3 fruit fly cellular contexts compared by ENCODE assay signal in genomic region chr3L:339072-339471, dm6.
TF ChIP-seq lines count a peak whose summit lies in the region.

No protein-coding gene starts in this region.

- TF ChIP-seq CTCF in whole organism, embryonic (GFP tag; optimal IDR thresholded peaks at IDR 0.05; lab: Kevin White, UChicago), result no peak

TF ChIP-seq in whole organism, embryonic, 481 proteins besides CTCF, POLR2A, EP300 and RAD21 (continues in another document):
- TF ChIP-seq chn (GFP tag; optimal IDR thresholded peaks at IDR 0.05; lab: Kevin White, UChicago) (no peak), ind (GFP tag; optimal IDR thresholded peaks at IDR 0.05; lab: Kevin White, UChicago) (no peak), Tbp (GFP tag; optimal IDR thresholded peaks at IDR 0.05; lab: Kevin White, UChicago) (no peak), MBD-R2 (GFP tag; IDR thresholded peaks at IDR 0.05; lab: Robert Waterston, UW) (no peak), CG33213 (GFP tag; optimal IDR thresholded peaks at IDR 0.05; lab: Kevin White, UChicago) (no peak), CG4328 (GFP tag; optimal IDR thresholded peaks at IDR 0.05; lab: Kevin White, UChicago) (no peak), sqz (GFP tag; optimal IDR thresholded peaks at IDR 0.05; lab: Kevin White, UChicago) (no peak), bbx (GFP tag; IDR thresholded peaks at IDR 0.05; lab: Robert Waterston, UW; ENCODE audit: partially characterized antibody) (no peak), Atf3 (GFP tag; optimal IDR thresholded peaks at IDR 0.05; lab: Kevin White, UChicago) (no peak), ato (GFP tag; IDR thresholded peaks at IDR 0.05; lab: Robert Waterston, UW; ENCODE audit: partially characterized antibody) (no peak), CG14441 (GFP tag; IDR thresholded peaks at IDR 0.05; lab: Robert Waterston, UW) (0 out of 2 replicates have a peak, but pooled peaks have one; percentile 10), C15 (GFP tag; IDR thresholded peaks at IDR 0.05; lab: Robert Waterston, UW) (no peak), CG4707 (GFP tag; optimal IDR thresholded peaks at IDR 0.05; lab: Kevin White, UChicago) (no peak), CG13624 (GFP tag; optimal IDR thresholded peaks at IDR 0.05; lab: Kevin White, UChicago) (no peak), Rx (GFP tag; IDR thresholded peaks at IDR 0.05; lab: Robert Waterston, UW) (no peak), CG10959 (GFP tag; IDR thresholded peaks at IDR 0.05; lab: Robert Waterston, UW) (no peak), pzg (GFP tag; optimal IDR thresholded peaks at IDR 0.05; lab: Kevin White, UChicago) (no peak), Dfd (GFP tag; optimal IDR thresholded peaks at IDR 0.05; lab: Kevin White, UChicago) (no peak), HmgZ (tag; optimal IDR thresholded peaks at IDR 0.05; lab: Kevin White, UChicago) (peak; percentile 62), CG3726 (GFP tag; IDR thresholded peaks at IDR 0.05; lab: Robert Waterston, UW) (no peak), CG11723 (GFP tag; optimal IDR thresholded peaks at IDR 0.05; lab: Kevin White, UChicago) (no peak), CG2889 (GFP tag; IDR thresholded peaks at IDR 0.05; lab: Robert Waterston, UW) (no peak), CG8281 (tag; optimal IDR thresholded peaks at IDR 0.05; lab: Kevin White, UChicago) (no peak), CG10979 (tag; optimal IDR thresholded peaks at IDR 0.05; lab: Kevin White, UChicago) (no peak), CG8765 (GFP tag; IDR thresholded peaks at IDR 0.05; lab: Robert Waterston, UW) (no peak), CG17829 (tag; optimal IDR thresholded peaks at IDR 0.05; lab: Kevin White, UChicago) (peak; percentile 4), lab (GFP tag; optimal IDR thresholded peaks at IDR 0.05; lab: Kevin White, UChicago) (peak; percentile 58), CG2120 (GFP tag; optimal IDR thresholded peaks at IDR 0.05; lab: Kevin White, UChicago) (peak; percentile 38), Dref (GFP tag; IDR thresholded peaks at IDR 0.05; lab: Robert Waterston, UW) (no peak), maf-S (GFP tag; optimal IDR thresholded peaks at IDR 0.05; lab: Kevin White, UChicago) (no peak), ash1 (GFP tag; optimal IDR thresholded peaks at IDR 0.05; lab: Kevin White, UChicago) (no peak), CG4424 (GFP tag; optimal IDR thresholded peaks at IDR 0.05; lab: Kevin White, UChicago) (no peak)

TF ChIP-seq in whole organism, prepupa, 60 proteins besides CTCF, POLR2A, EP300 and RAD21:
- TF ChIP-seq CG6163 (GFP tag; IDR thresholded peaks at IDR 0.05; lab: Robert Waterston, UW) (0 out of 3 replicates have a peak, but pooled peaks have one; percentile 13), salr (GFP tag; optimal IDR thresholded peaks at IDR 0.05; lab: Kevin White, UChicago) (no peak)

TF ChIP-seq in whole organism, wandering third instar larva, 38 proteins besides CTCF, POLR2A, EP300 and RAD21:
- TF ChIP-seq dmrt93B (GFP tag; optimal IDR thresholded peaks at IDR 0.05; lab: Kevin White, UChicago) (no peak), tai (GFP tag; optimal IDR thresholded peaks at IDR 0.05; lab: Kevin White, UChicago) (no peak), psq (GFP tag; optimal IDR thresholded peaks at IDR 0.05; lab: Kevin White, UChicago) (no peak), Sp1 (GFP tag; optimal IDR thresholded peaks at IDR 0.05; lab: Kevin White, UChicago) (peak; percentile 18), ey (GFP tag; optimal IDR thresholded peaks at IDR 0.05; lab: Kevin White, UChicago) (no peak), usp (GFP tag; optimal IDR thresholded peaks at IDR 0.05; lab: Kevin White, UChicago) (no peak), Hr78 (GFP tag; optimal IDR thresholded peaks at IDR 0.05; lab: Kevin White, UChicago) (no peak), pan (optimal IDR thresholded peaks at IDR 0.05; lab: Kevin White, UChicago) (no peak), h (GFP tag; optimal IDR thresholded peaks at IDR 0.05; lab: Kevin White, UChicago) (peak; percentile 15), fru (GFP tag; optimal IDR thresholded peaks at IDR 0.05; lab: Kevin White, UChicago) (no peak), woc (GFP tag; optimal IDR thresholded peaks at IDR 0.05; lab: Kevin White, UChicago) (no peak), Jra (GFP tag; optimal IDR thresholded peaks at IDR 0.05; lab: Kevin White, UChicago) (no peak), Myc (optimal IDR thresholded peaks at IDR 0.05; lab: Kevin White, UChicago) (no peak), Hnf4 (GFP tag; optimal IDR thresholded peaks at IDR 0.05; lab: Kevin White, UChicago) (peak; percentile 14), dsf (GFP tag; optimal IDR thresholded peaks at IDR 0.05; lab: Kevin White, UChicago; ENCODE audit: borderline replicate concordance) (no peak), rgr (GFP tag; optimal IDR thresholded peaks at IDR 0.05; lab: Kevin White, UChicago) (no peak), Vsx2 (GFP tag; optimal IDR thresholded peaks at IDR 0.05; lab: Kevin White, UChicago; ENCODE audit: partially characterized antibody) (no peak), foxo (GFP tag; optimal IDR thresholded peaks at IDR 0.05; lab: Kevin White, UChicago) (peak in 1 of 2 experiments; percentile 24), Dif (GFP tag; optimal IDR thresholded peaks at IDR 0.05; lab: Kevin White, UChicago; ENCODE audit: partially characterized antibody) (no peak), brk (GFP tag; optimal IDR thresholded peaks at IDR 0.05; lab: Kevin White, UChicago) (no peak), Hr83 (GFP tag; optimal IDR thresholded peaks at IDR 0.05; lab: Kevin White, UChicago; ENCODE audit: poor library complexity, severe bottlenecking) (no peak), jim (GFP tag; optimal IDR thresholded peaks at IDR 0.05; lab: Kevin White, UChicago) (no peak), OdsH (GFP tag; optimal IDR thresholded peaks at IDR 0.05; lab: Kevin White, UChicago) (no peak), sv (GFP tag; optimal IDR thresholded peaks at IDR 0.05; lab: Kevin White, UChicago) (no peak), CG32264 (GFP tag; optimal IDR thresholded peaks at IDR 0.05; lab: Kevin White, UChicago) (no peak), Rel (GFP tag; optimal IDR thresholded peaks at IDR 0.05; lab: Kevin White, UChicago) (no peak), Rel (tag; optimal IDR thresholded peaks at IDR 0.05; lab: Kevin White, UChicago) (peak; percentile 6), GATAd (GFP tag; optimal IDR thresholded peaks at IDR 0.05; lab: Kevin White, UChicago) (no peak), sage (GFP tag; optimal IDR thresholded peaks at IDR 0.05; lab: Kevin White, UChicago) (no peak), HLH106 (tag; optimal IDR thresholded peaks at IDR 0.05; lab: Kevin White, UChicago) (peak; percentile 15), CG9705 (GFP tag; optimal IDR thresholded peaks at IDR 0.05; lab: Kevin White, UChicago) (no peak), lola (GFP tag; optimal IDR thresholded peaks at IDR 0.05; lab: Kevin White, UChicago) (no peak)
